Worm (Caenorhabditis elegans): ENCODE results near the gene rep-1.

- TF ChIP-seq med-1 (GFP tag; optimal IDR thresholded peaks at IDR 0.05; ENCODE audit: insufficient read depth): no peak
- TF ChIP-seq flt-1 (GFP tag; IDR thresholded peaks at IDR 0.05): no peak
- peak; percentile 97 for TF ChIP-seq T22C8.4 (GFP tag; IDR thresholded peaks at IDR 0.05)
- TF ChIP-seq ref-1 (GFP tag; conservative IDR thresholded peaks at IDR 0.05): no peak
- TF ChIP-seq ztf-29 (GFP tag; IDR thresholded peaks at IDR 0.05): no peak
- no peak for TF ChIP-seq tab-1 (GFP tag; IDR thresholded peaks at IDR 0.05)
These were observed 10.0 kb downstream of the rep-1 start for ce11 chrIII:1580142-1580541.
